Worm (Caenorhabditis elegans) whole organism, L2 larva: ENCODE results near the gene sre-10.

Experiments used
- dmd-4 ChIP-seq: sonication (generic microtip); optimal IDR thresholded peaks from 2 replicates; lab custom pipeline; 2017; ENCODE audit warnings: missing biosample characterization, missing genetic modification characterization
- unc-39 ChIP-seq: fragments of 150-350 bp; optimal IDR thresholded peaks from 2 replicates; lab custom pipeline; 2014; ENCODE audit warnings: missing biosample characterization, missing genetic modification characterization

- TF ChIP-seq dmd-4 (tag; lab: Kevin White, UChicago) (no peak), unc-39 (tag; lab: Kevin White, UChicago) (no peak)
These were observed 13.6 kb upstream of the sre-10 start, which contains the start of gene srx-33 for ce11 chrV:7118796-7119195.
